Fruit fly (Drosophila melanogaster) whole organism, embryonic: ENCODE results near the gene BTBD9.

Source experiments
- Adf1 ChIP-seq: fragments of 200-800 bp; sonication (Bioruptor generic); IDR thresholded peaks from 2 replicates; pipeline ENCODE4 v1.3.6; 2022; ENCODE audit warnings: missing biosample characterization, missing genetic modification characterization
- Asciz ChIP-seq: fragments of 200-800 bp; sonication (Bioruptor generic); optimal IDR thresholded peaks from 2 replicates; lab custom pipeline; 2017; ENCODE audit warnings: missing biosample characterization, mild to moderate bottlenecking, missing genetic modification characterization, missing genetic modification reagents
- Bgb ChIP-seq: fragments of 200-800 bp; sonication (Bioruptor generic); IDR thresholded peaks from 2 replicates; pipeline ENCODE4 v1.3.6; 2022; ENCODE audit warnings: missing biosample characterization, missing genetic modification characterization; ENCODE audit not compliant: partially characterized antibody
- BtbVII ChIP-seq: fragments of 200-800 bp; sonication (Bioruptor generic); optimal IDR thresholded peaks from 3 replicates; lab custom pipeline; 2017; ENCODE audit warnings: missing biosample characterization, mild to moderate bottlenecking, missing genetic modification characterization
- CG1024 ChIP-seq: fragments of 200-800 bp; sonication (Bioruptor generic); IDR thresholded peaks from 2 replicates; pipeline ENCODE4 v1.3.6; 2022; ENCODE audit warnings: missing biosample characterization, missing genetic modification characterization
- CG12744 ChIP-seq: fragments of 200-800 bp; sonication (Bioruptor generic); optimal IDR thresholded peaks from 2 replicates; lab custom pipeline; 2016; ENCODE audit warnings: missing biosample characterization, missing genetic modification characterization
- CG13894 ChIP-seq: fragments of 200-800 bp; sonication (Bioruptor generic); optimal IDR thresholded peaks from 3 replicates; lab custom pipeline; 2018; ENCODE audit warnings: missing biosample characterization, mild to moderate bottlenecking, missing genetic modification characterization, moderate library complexity
- CG1603 ChIP-seq: fragments of 200-800 bp; sonication (Bioruptor generic); optimal IDR thresholded peaks from 2 replicates; lab custom pipeline; 2019; ENCODE audit warnings: missing biosample characterization, mild to moderate bottlenecking, missing genetic modification characterization, moderate library complexity
- CG17385 ChIP-seq: fragments of 200-800 bp; sonication (Bioruptor generic); optimal IDR thresholded peaks from 3 replicates; lab custom pipeline; 2018; ENCODE audit warnings: missing biosample characterization, mild to moderate bottlenecking, missing genetic modification characterization
- CG17612 ChIP-seq: fragments of 200-800 bp; sonication (Bioruptor generic); IDR thresholded peaks from 2 replicates; pipeline ENCODE4 v1.3.6; 2022; ENCODE audit warnings: missing biosample characterization, missing genetic modification characterization
- CG1832 ChIP-seq: fragments of 200-800 bp; sonication (Bioruptor generic); optimal IDR thresholded peaks from 2 replicates; lab custom pipeline; 2017; ENCODE audit warnings: missing biosample characterization, mild to moderate bottlenecking, missing genetic modification characterization, inconsistent platforms
- CG32772 ChIP-seq: fragments of 200-800 bp; sonication (Bioruptor generic); IDR thresholded peaks from 2 replicates; pipeline ENCODE4 v1.3.6; 2022; ENCODE audit warnings: missing biosample characterization, missing genetic modification characterization
- CG4730 ChIP-seq: fragments of 200-800 bp; sonication (Bioruptor generic); IDR thresholded peaks from 2 replicates; pipeline ENCODE4 v1.3.6; 2022; ENCODE audit warnings: missing biosample characterization, missing genetic modification characterization
- CG6854 ChIP-seq: fragments of 200-800 bp; sonication (Bioruptor generic); optimal IDR thresholded peaks from 3 replicates; lab custom pipeline; 2017; ENCODE audit warnings: missing biosample characterization, mild to moderate bottlenecking, missing genetic modification characterization
- CG8290 ChIP-seq, 3 experiments: fragments of 200-800 bp; sonication (Bioruptor generic); optimal IDR thresholded peaks; 2 replicates each; lab custom pipeline; 2016 to 2019; ENCODE audit warnings: missing biosample characterization in 3 of 3, missing genetic modification characterization in 3 of 3, mild to moderate bottlenecking in 2 of 3, moderate library complexity in 1 of 3
- CG8478 ChIP-seq: fragments of >200 bp; optimal IDR thresholded peaks from 2 replicates; lab custom pipeline; 2018
- CG9609 ChIP-seq: fragments of 200-800 bp; sonication (Bioruptor generic); optimal IDR thresholded peaks from 3 replicates; lab custom pipeline; 2016; ENCODE audit warnings: missing biosample characterization, missing genetic modification characterization
- Dek ChIP-seq: fragments of 200-800 bp; sonication (Bioruptor generic); optimal IDR thresholded peaks from 3 replicates; lab custom pipeline; 2019; ENCODE audit warnings: missing biosample characterization, mild to moderate bottlenecking, missing genetic modification characterization, moderate library complexity
- Dll ChIP-seq: fragments of 200-800 bp; sonication (Bioruptor generic); IDR thresholded peaks from 4 replicates; pipeline ENCODE4 v1.3.6; 2022; ENCODE audit warnings: missing biosample characterization, missing genetic modification characterization; ENCODE audit not compliant: partially characterized antibody
- Drgx ChIP-seq: fragments of 200-800 bp; sonication (Bioruptor generic); IDR thresholded peaks from 2 replicates; pipeline ENCODE4 v1.3.6; 2022; ENCODE audit warnings: missing biosample characterization, missing genetic modification characterization
- GATAe ChIP-seq: fragments of 200-800 bp; sonication (Bioruptor generic); conservative IDR thresholded peaks from 2 replicates; pipeline ENCODE4 v1.3.6; 2022; ENCODE audit warnings: missing biosample characterization, missing genetic modification characterization
- HmgZ ChIP-seq: fragments of 200-800 bp; sonication (Bioruptor generic); optimal IDR thresholded peaks from 2 replicates; lab custom pipeline; 2018; ENCODE audit warnings: missing biosample characterization, mild to moderate bottlenecking, missing genetic modification characterization
- Nf-YC ChIP-seq: fragments of 200-800 bp; optimal IDR thresholded peaks from 3 replicates; lab custom pipeline; 2019; ENCODE audit warnings: missing biosample characterization, mild to moderate bottlenecking, missing genetic modification characterization, moderate library complexity
- Trl ChIP-seq, 3 experiments: fragments of >200 bp in 2 of 3; fragments of 200-800 bp in 1 of 3; sonication (Bioruptor generic) in 1 of 3; optimal IDR thresholded peaks; 2 replicates in 1 of 3; 3 replicates in 2 of 3; lab custom pipeline; 2016 to 2017; ENCODE audit warnings: missing biosample characterization in 1 of 3, missing genetic modification characterization in 1 of 3
- abd-A ChIP-seq: fragments of 200-800 bp; sonication (Bioruptor generic); optimal IDR thresholded peaks from 3 replicates; lab custom pipeline; 2019; ENCODE audit warnings: missing biosample characterization, mild to moderate bottlenecking, missing genetic modification characterization, moderate library complexity
- bab2 ChIP-seq: fragments of 200-800 bp; sonication (Bioruptor generic); optimal IDR thresholded peaks from 2 replicates; lab custom pipeline; 2016; ENCODE audit warnings: missing biosample characterization, missing genetic modification characterization
- bbx ChIP-seq: fragments of 200-800 bp; sonication (Bioruptor generic); IDR thresholded peaks from 2 replicates; pipeline ENCODE4 v1.3.6; 2022; ENCODE audit warnings: missing biosample characterization, missing genetic modification characterization; ENCODE audit not compliant: partially characterized antibody
- bcd ChIP-seq: fragments of 200-800 bp; sonication (Bioruptor generic); optimal IDR thresholded peaks from 2 replicates; lab custom pipeline; 2017; ENCODE audit warnings: missing biosample characterization, mild to moderate bottlenecking, missing genetic modification characterization
- cg ChIP-seq: fragments of 200-800 bp; sonication (Bioruptor generic); optimal IDR thresholded peaks from 3 replicates; lab custom pipeline; 2019; ENCODE audit warnings: missing biosample characterization, mild to moderate bottlenecking, missing genetic modification characterization, moderate library complexity
- chn ChIP-seq: fragments of 200-800 bp; sonication (Bioruptor generic); optimal IDR thresholded peaks from 2 replicates; lab custom pipeline; 2016; ENCODE audit warnings: missing biosample characterization, missing genetic modification characterization
- ci ChIP-seq: fragments of 200-800 bp; sonication (Bioruptor generic); IDR thresholded peaks from 3 replicates; pipeline ENCODE4 v1.3.6; 2022; ENCODE audit warnings: missing biosample characterization, missing genetic modification characterization
- crol ChIP-seq: fragments of 200-800 bp; sonication (Bioruptor generic); IDR thresholded peaks from 2 replicates; pipeline ENCODE4 v1.3.6; 2022; ENCODE audit warnings: missing biosample characterization, missing genetic modification characterization
- exex ChIP-seq: fragments of 200-800 bp; sonication (Bioruptor generic); optimal IDR thresholded peaks from 4 replicates; lab custom pipeline; 2018; ENCODE audit warnings: missing biosample characterization, mild to moderate bottlenecking, missing genetic modification characterization, moderate library complexity
- fd96Cb ChIP-seq: fragments of 200-800 bp; sonication (Bioruptor generic); optimal IDR thresholded peaks from 2 replicates; lab custom pipeline; 2018; ENCODE audit warnings: missing biosample characterization, mild to moderate bottlenecking, missing genetic modification characterization, moderate library complexity
- hbn ChIP-seq: fragments of 200-800 bp; sonication (Bioruptor generic); IDR thresholded peaks from 2 replicates; pipeline ENCODE4 v1.3.6; 2022; ENCODE audit warnings: missing biosample characterization, missing genetic modification characterization; ENCODE audit not compliant: partially characterized antibody
- kah ChIP-seq: fragments of 200-800 bp; sonication (Bioruptor generic); optimal IDR thresholded peaks from 2 replicates; lab custom pipeline; 2018; ENCODE audit warnings: missing biosample characterization, mild to moderate bottlenecking, missing genetic modification characterization
- kni ChIP-seq: fragments of 200-800 bp; sonication (Bioruptor generic); optimal IDR thresholded peaks from 3 replicates; lab custom pipeline; 2017; ENCODE audit warnings: mild to moderate bottlenecking, missing biosample characterization, missing genetic modification reagents, missing genetic modification characterization
- mirr ChIP-seq: fragments of 200-800 bp; sonication (Bioruptor generic); optimal IDR thresholded peaks from 3 replicates; lab custom pipeline; 2018; ENCODE audit warnings: missing biosample characterization, mild to moderate bottlenecking, missing genetic modification characterization
- nau ChIP-seq: fragments of 200-800 bp; sonication (Bioruptor generic); optimal IDR thresholded peaks from 3 replicates; lab custom pipeline; 2017; ENCODE audit warnings: missing biosample characterization, mild to moderate bottlenecking, missing genetic modification characterization, missing genetic modification reagents
- nerfin-2 ChIP-seq: fragments of 200-800 bp; sonication (Bioruptor generic); IDR thresholded peaks from 2 replicates; pipeline ENCODE4 v1.3.6; 2022; ENCODE audit warnings: missing biosample characterization, missing genetic modification characterization; ENCODE audit not compliant: partially characterized antibody
- otp ChIP-seq: fragments of 200-800 bp; sonication (Bioruptor generic); IDR thresholded peaks from 3 replicates; pipeline ENCODE4, ENCODE4 v1.3.6; 2022; ENCODE audit warnings: missing biosample characterization, missing genetic modification characterization
- pb ChIP-seq: fragments of 200-800 bp; sonication (Bioruptor generic); optimal IDR thresholded peaks from 3 replicates; lab custom pipeline; 2016; ENCODE audit warnings: missing biosample characterization, missing genetic modification characterization
- psq ChIP-seq: fragments of 200-800 bp; sonication (Bioruptor generic); optimal IDR thresholded peaks from 2 replicates; lab custom pipeline; 2017; ENCODE audit warnings: missing biosample characterization, missing genetic modification characterization
- salm ChIP-seq: fragments of 200-800 bp; sonication (Bioruptor generic); optimal IDR thresholded peaks from 2 replicates; lab custom pipeline; 2018; ENCODE audit warnings: missing biosample characterization, mild to moderate bottlenecking, missing genetic modification characterization
- sim ChIP-seq: fragments of 200-800 bp; sonication (Bioruptor generic); IDR thresholded peaks from 2 replicates; pipeline ENCODE4 v1.3.6; 2022; ENCODE audit warnings: missing biosample characterization, missing genetic modification characterization
- sr ChIP-seq: fragments of 200-800 bp; sonication (Bioruptor generic); IDR thresholded peaks from 3 replicates; pipeline ENCODE4 v1.3.6; 2022; ENCODE audit warnings: missing biosample characterization, missing genetic modification characterization
- tna ChIP-seq: fragments of 200-800 bp; sonication (Bioruptor generic); IDR thresholded peaks from 2 replicates; pipeline ENCODE4 v1.3.6; 2022; ENCODE audit warnings: missing biosample characterization, missing genetic modification characterization; ENCODE audit not compliant: partially characterized antibody
- yki ChIP-seq: fragments of >200 bp; optimal IDR thresholded peaks from 3 replicates; lab custom pipeline; 2018
- z ChIP-seq: fragments of 200-800 bp; sonication (Bioruptor generic); IDR thresholded peaks from 3 replicates; pipeline ENCODE4 v1.3.6; 2022; ENCODE audit warnings: missing biosample characterization, missing genetic modification characterization

BTBD9 gene

DNA sequence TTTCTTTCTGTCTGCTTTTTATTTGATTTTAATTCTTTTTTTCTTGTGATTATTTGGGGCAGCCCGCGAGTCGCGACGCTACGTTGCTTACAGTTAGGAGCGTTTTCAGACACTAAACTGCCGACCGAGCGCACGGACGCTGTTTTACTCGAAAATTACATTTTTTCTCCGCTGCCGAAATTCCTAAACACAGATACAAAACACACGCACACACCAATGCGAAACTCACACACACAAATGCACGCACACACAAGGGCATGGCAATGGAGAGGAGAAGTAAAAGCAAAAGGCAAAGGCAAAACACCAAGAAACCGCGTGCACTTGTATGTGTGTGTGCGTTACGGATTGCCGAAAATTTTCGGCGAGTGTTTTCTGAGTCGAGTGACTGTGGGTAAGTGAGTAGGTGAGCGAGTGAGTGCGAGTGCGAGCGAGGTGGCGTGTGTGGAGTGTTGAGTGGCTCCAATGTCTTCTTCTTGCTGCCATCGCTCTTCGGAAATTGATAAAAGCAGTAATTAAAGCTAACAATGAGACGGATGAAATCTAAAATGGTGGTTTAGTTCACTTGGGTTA, 47.3 kb downstream of the BTBD9 start (continued):
- peak; percentile 45 to 73 for TF ChIP-seq Trl (optimal IDR thresholded peaks at IDR 0.05; lab: Kevin White, UChicago)
- TF ChIP-seq Trl (GFP tag; optimal IDR thresholded peaks at IDR 0.05; lab: Kevin White, UChicago) = peak; percentile 24
- TF ChIP-seq pb (GFP tag; lab: Kevin White, UChicago) = no peak
- peak; percentile 13 for TF ChIP-seq kni (GFP tag; lab: Kevin White, UChicago)
- TF ChIP-seq bbx = peak; percentile 62
- TF ChIP-seq CG12744 = no peak
- no peak for TF ChIP-seq Dek (tag; lab: Kevin White, UChicago)
- TF ChIP-seq Drgx = no peak
- TF ChIP-seq CG8478 (lab: Kevin White, UChicago) = peak; percentile 92
- TF ChIP-seq bab2 = no peak
- peak; percentile 63 for TF ChIP-seq HmgZ (tag; lab: Kevin White, UChicago)
- TF ChIP-seq kah (GFP tag; lab: Kevin White, UChicago) = peak; percentile 15
- TF ChIP-seq fd96Cb (tag; lab: Kevin White, UChicago) = no peak
- no peak for TF ChIP-seq nau (GFP tag; lab: Kevin White, UChicago)
- TF ChIP-seq CG32772 (GFP tag; lab: Robert Waterston, UW) = 0 out of 2 replicates have a peak, but pooled peaks have one; percentile 22
- TF ChIP-seq tna (GFP tag; lab: Robert Waterston, UW) = 0 out of 2 replicates have a peak, but pooled peaks have one; percentile 16
- TF ChIP-seq otp (GFP tag; lab: Robert Waterston, UW) = 0 out of 3 replicates have a peak, but pooled peaks have one; percentile 31
- peak; percentile 67 for TF ChIP-seq mirr (GFP tag; lab: Kevin White, UChicago)
- no peak for TF ChIP-seq CG17612 (GFP tag; lab: Robert Waterston, UW)
- peak; percentile 85 for TF ChIP-seq CG17385
- no peak for TF ChIP-seq nerfin-2 (GFP tag; lab: Robert Waterston, UW)
- TF ChIP-seq ci (GFP tag; lab: Robert Waterston, UW) = 0 out of 3 replicates have a peak, but pooled peaks have one; percentile 36
- no peak for TF ChIP-seq salm (tag; lab: Kevin White, UChicago)
- TF ChIP-seq CG1832 (GFP tag; lab: Kevin White, UChicago) = peak; percentile 46
- no peak for TF ChIP-seq BtbVII (GFP tag; lab: Kevin White, UChicago)
- no peak for TF ChIP-seq CG6854
- no peak for TF ChIP-seq GATAe
- TF ChIP-seq psq (GFP tag; lab: Kevin White, UChicago) = peak; percentile 19
- 0 out of 2 replicates have a peak, but pooled peaks have one; percentile 14 for TF ChIP-seq hbn (GFP tag; lab: Robert Waterston, UW)
- peak; percentile 6 for TF ChIP-seq Asciz (GFP tag; lab: Kevin White, UChicago)
- TF ChIP-seq Dll (GFP tag; lab: Robert Waterston, UW) = 0 out of 4 replicates have a peak, but pooled peaks have one; percentile 39
- TF ChIP-seq CG8290 (GFP tag; optimal IDR thresholded peaks at IDR 0.05; lab: Kevin White, UChicago) = no peak
- peak in 1 of 2 experiments; percentile 35 for TF ChIP-seq CG8290 (tag; optimal IDR thresholded peaks at IDR 0.05; lab: Kevin White, UChicago)
- TF ChIP-seq CG1603 = no peak
- TF ChIP-seq CG9609 (GFP tag; lab: Kevin White, UChicago) = no peak
- 0 out of 2 replicates have a peak, but pooled peaks have one; percentile 6 for TF ChIP-seq CG1024 (GFP tag; lab: Robert Waterston, UW)
- TF ChIP-seq sim = no peak
- peak; percentile 47 for TF ChIP-seq exex (tag; lab: Kevin White, UChicago)
- TF ChIP-seq CG4730 = no peak
- TF ChIP-seq z = peak; percentile 100

DNA sequence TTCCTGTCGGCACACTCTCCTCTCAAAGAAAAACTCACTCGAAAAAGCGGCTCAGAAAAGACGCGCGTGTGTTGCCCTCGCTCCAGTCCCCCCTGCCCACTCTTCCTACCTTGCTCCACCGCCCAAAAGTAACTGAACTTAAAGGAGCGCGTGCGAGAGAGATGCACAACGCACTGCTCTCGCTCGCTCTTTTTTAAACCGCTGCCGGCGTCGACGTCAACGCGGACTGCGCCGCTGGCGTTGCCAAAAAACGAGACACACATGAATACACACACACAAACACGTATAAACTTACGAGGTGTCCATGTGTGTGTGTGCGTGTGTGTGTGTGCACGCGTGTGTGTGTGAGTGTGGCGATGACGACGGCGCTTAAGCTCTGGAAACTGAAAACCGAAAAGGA, 48.5 kb downstream of the BTBD9 start:
- TF ChIP-seq CG8478 (lab: Kevin White, UChicago) (peak; percentile 87), sr (no peak), kni (GFP tag; lab: Kevin White, UChicago) (peak; percentile 5), bcd (GFP tag; lab: Kevin White, UChicago) (no peak), cg (peak; percentile 94), chn (GFP tag; lab: Kevin White, UChicago) (peak; percentile 29), CG13894 (peak; percentile 14), abd-A (peak; percentile 70), bab2 (no peak), yki (no peak), Bgb (GFP tag; lab: Robert Waterston, UW) (peak; percentile 56; the same call in 1 of the 2 replicates), crol (GFP tag; lab: Robert Waterston, UW) (peak; percentile 96), Nf-YC (tag; lab: Kevin White, UChicago) (peak; percentile 25), Adf1 (GFP tag; lab: Robert Waterston, UW) (peak; percentile 99), Trl (optimal IDR thresholded peaks at IDR 0.05; lab: Kevin White, UChicago) (peak; percentile 27 to 31), Trl (GFP tag; optimal IDR thresholded peaks at IDR 0.05; lab: Kevin White, UChicago) (no peak), nerfin-2 (GFP tag; lab: Robert Waterston, UW) (peak; percentile 10; the same call in 1 of the 2 replicates)
